Fruit fly (Drosophila melanogaster) whole organism, wandering third instar larva: ENCODE results near the gene ea.

Experiments
- Abd-B ChIP-seq: fragments of >200 bp; optimal IDR thresholded peaks from 2 replicates; lab custom pipeline; 2017; ENCODE audit warnings: missing biosample characterization, missing genetic modification characterization
- CG32264 ChIP-seq: fragments of 200-800 bp; sonication (Bioruptor generic); optimal IDR thresholded peaks from 2 replicates; lab custom pipeline; 2016; ENCODE audit warnings: missing biosample characterization, missing genetic modification characterization
- CG9705 ChIP-seq: fragments of 200-800 bp; sonication (Bioruptor generic); optimal IDR thresholded peaks from 2 replicates; lab custom pipeline; 2018; ENCODE audit warnings: missing biosample characterization, mild to moderate bottlenecking, missing genetic modification characterization
- CrebA ChIP-seq: fragments of 200-800 bp; sonication (Bioruptor generic); optimal IDR thresholded peaks from 2 replicates; lab custom pipeline; 2016; ENCODE audit warnings: missing biosample characterization, mild to moderate bottlenecking, missing genetic modification characterization, borderline replicate concordance
- Dfd ChIP-seq: fragments of >200 bp; optimal IDR thresholded peaks from 2 replicates; lab custom pipeline; 2017; ENCODE audit warnings: missing biosample characterization, missing genetic modification characterization
- Dif ChIP-seq: fragments of 200-275, 200-300 bp; sonication (Bioruptor generic); optimal IDR thresholded peaks from 2 replicates; lab custom pipeline; 2018; ENCODE audit warnings: missing biosample characterization, missing genetic modification characterization; ENCODE audit not compliant: partially characterized antibody
- GATAd ChIP-seq: sonication (Bioruptor generic); optimal IDR thresholded peaks from 2 replicates; lab custom pipeline; 2016; ENCODE audit warnings: missing biosample characterization, missing genetic modification characterization
- HLH106 ChIP-seq: fragments of 200-800 bp; optimal IDR thresholded peaks from 3 replicates; lab custom pipeline; 2019; ENCODE audit warnings: missing biosample characterization, mild to moderate bottlenecking, missing genetic modification characterization, moderate library complexity
- Hnf4 ChIP-seq: fragments of 200-800 bp; sonication (Bioruptor generic); optimal IDR thresholded peaks from 2 replicates; lab custom pipeline; 2016; ENCODE audit warnings: missing biosample characterization, mild to moderate bottlenecking, missing genetic modification characterization
- Hr78 ChIP-seq: fragments of >200 bp; optimal IDR thresholded peaks from 2 replicates; lab custom pipeline; 2017; ENCODE audit warnings: missing biosample characterization, missing genetic modification characterization
- Hr83 ChIP-seq: fragments of 200-300 bp; sonication (Bioruptor generic); optimal IDR thresholded peaks from 2 replicates; lab custom pipeline; 2016; ENCODE audit warnings: missing biosample characterization, mild to moderate bottlenecking, missing genetic modification characterization, moderate library complexity; ENCODE audit not compliant: poor library complexity, severe bottlenecking
- Jra ChIP-seq: sonication (Bioruptor generic); optimal IDR thresholded peaks from 2 replicates; lab custom pipeline; 2016; ENCODE audit warnings: missing biosample characterization, missing genetic modification characterization
- Mio ChIP-seq: sonication (Bioruptor generic); optimal IDR thresholded peaks from 2 replicates; lab custom pipeline; 2016; ENCODE audit warnings: missing biosample characterization, missing genetic modification characterization
- Myc ChIP-seq: fragments of >200 bp; optimal IDR thresholded peaks from 2 replicates; lab custom pipeline; 2017
- N ChIP-seq: fragments of >200 bp; optimal IDR thresholded peaks from 2 replicates; lab custom pipeline; 2018; ENCODE audit warnings: missing biosample characterization, missing external identifiers, missing genetic modification characterization
- OdsH ChIP-seq: fragments of 200-800 bp; sonication (Bioruptor generic); optimal IDR thresholded peaks from 2 replicates; lab custom pipeline; 2016; ENCODE audit warnings: missing biosample characterization, mild to moderate bottlenecking, missing genetic modification characterization
- Rel ChIP-seq, 2 experiments: fragments of 200-800 bp; sonication (Bioruptor generic) in 1 of 2; optimal IDR thresholded peaks; 2 replicates in 1 of 2; 3 replicates in 1 of 2; lab custom pipeline; 2016 to 2019; ENCODE audit warnings: mild to moderate bottlenecking in 2 of 2, missing biosample characterization in 2 of 2, missing genetic modification characterization in 2 of 2, moderate library complexity in 1 of 2
- Sp1 ChIP-seq: fragments of 200-800 bp; sonication (Bioruptor generic); optimal IDR thresholded peaks from 3 replicates; lab custom pipeline; 2019; ENCODE audit warnings: missing biosample characterization, mild to moderate bottlenecking, missing genetic modification characterization, moderate library complexity
- Vsx2 ChIP-seq: fragments of 200-300, 225-300 bp; sonication (Bioruptor generic); optimal IDR thresholded peaks from 2 replicates; lab custom pipeline; 2018; ENCODE audit warnings: missing biosample characterization, missing genetic modification characterization; ENCODE audit not compliant: partially characterized antibody
- br ChIP-seq: fragments of 200-800 bp; sonication (Bioruptor generic); optimal IDR thresholded peaks from 2 replicates; lab custom pipeline; 2016; ENCODE audit warnings: missing biosample characterization, missing genetic modification characterization
- brk ChIP-seq: fragments of 200-800 bp; sonication (Bioruptor generic); optimal IDR thresholded peaks from 2 replicates; lab custom pipeline; 2016; ENCODE audit warnings: missing biosample characterization, mild to moderate bottlenecking, missing genetic modification characterization
- dl ChIP-seq, 2 experiments: fragments of 175-275, 200-275 bp in 1 of 2; fragments of 200-275 bp in 1 of 2; sonication (Bioruptor generic); optimal IDR thresholded peaks; lab custom pipeline; 2018; ENCODE audit warnings: mild to moderate bottlenecking in 2 of 2, missing biosample characterization in 2 of 2, missing genetic modification characterization in 2 of 2, moderate library complexity in 2 of 2; ENCODE audit not compliant: partially characterized antibody in 2 of 2, insufficient read depth in 1 of 2
- dmrt93B ChIP-seq: fragments of 200-800 bp; sonication (Bioruptor generic); optimal IDR thresholded peaks from 2 replicates; lab custom pipeline; 2018; ENCODE audit warnings: missing biosample characterization, mild to moderate bottlenecking, missing genetic modification characterization
- dsf ChIP-seq: sonication (Bioruptor generic); optimal IDR thresholded peaks from 2 replicates; lab custom pipeline; 2016; ENCODE audit warnings: missing biosample characterization, missing genetic modification characterization, borderline replicate concordance
- ey ChIP-seq: fragments of 200-800 bp; sonication (Bioruptor generic); optimal IDR thresholded peaks from 2 replicates; lab custom pipeline; 2016; ENCODE audit warnings: missing biosample characterization, missing genetic modification characterization
- foxo ChIP-seq, 2 experiments: fragments of 200-800 bp; sonication (Bioruptor generic); optimal IDR thresholded peaks; 2 replicates in 1 of 2; 3 replicates in 1 of 2; lab custom pipeline; 2016 to 2017; ENCODE audit warnings: missing biosample characterization in 2 of 2, missing genetic modification characterization in 2 of 2
- fru ChIP-seq: fragments of 200-800 bp; sonication (Bioruptor generic); optimal IDR thresholded peaks from 3 replicates; lab custom pipeline; 2016; ENCODE audit warnings: missing biosample characterization, mild to moderate bottlenecking, missing genetic modification characterization
- h ChIP-seq: fragments of 200-800 bp; sonication (Bioruptor generic); optimal IDR thresholded peaks from 3 replicates; lab custom pipeline; 2016; ENCODE audit warnings: missing biosample characterization, mild to moderate bottlenecking, missing genetic modification characterization
- jim ChIP-seq: fragments of 175-275, 200-325 bp; sonication (Bioruptor generic); optimal IDR thresholded peaks from 2 replicates; lab custom pipeline; 2016; ENCODE audit warnings: missing biosample characterization, mild to moderate bottlenecking, missing genetic modification characterization
- lola ChIP-seq: fragments of >200 bp; optimal IDR thresholded peaks from 2 replicates; lab custom pipeline; 2017; ENCODE audit warnings: missing biosample characterization, missing genetic modification characterization
- pan ChIP-seq: fragments of >200 bp; optimal IDR thresholded peaks from 2 replicates; lab custom pipeline; 2017
- psq ChIP-seq: fragments of 200-800 bp; sonication (Bioruptor generic); optimal IDR thresholded peaks from 3 replicates; lab custom pipeline; 2017; ENCODE audit warnings: missing biosample characterization, mild to moderate bottlenecking, missing genetic modification characterization, moderate library complexity
- rgr ChIP-seq: fragments of 200-800 bp; sonication (Bioruptor generic); optimal IDR thresholded peaks from 3 replicates; lab custom pipeline; 2016; ENCODE audit warnings: missing biosample characterization, mild to moderate bottlenecking, missing genetic modification characterization
- sage ChIP-seq: fragments of 200-800 bp; sonication (Bioruptor generic); optimal IDR thresholded peaks from 2 replicates; lab custom pipeline; 2016; ENCODE audit warnings: missing biosample characterization, mild to moderate bottlenecking, missing genetic modification characterization
- sv ChIP-seq: fragments of 200-800 bp; sonication (Bioruptor generic); optimal IDR thresholded peaks from 3 replicates; lab custom pipeline; 2016; ENCODE audit warnings: missing biosample characterization, missing genetic modification characterization
- tai ChIP-seq: sonication (Bioruptor generic); optimal IDR thresholded peaks from 2 replicates; lab custom pipeline; 2016; ENCODE audit warnings: missing biosample characterization, missing genetic modification characterization
- usp ChIP-seq: fragments of >200 bp; optimal IDR thresholded peaks from 2 replicates; lab custom pipeline; 2017; ENCODE audit warnings: missing biosample characterization, missing genetic modification characterization
- woc ChIP-seq: sonication (Bioruptor generic); optimal IDR thresholded peaks from 2 replicates; lab custom pipeline; 2016; ENCODE audit warnings: missing biosample characterization, mild to moderate bottlenecking, missing genetic modification characterization

ea gene

DNA sequence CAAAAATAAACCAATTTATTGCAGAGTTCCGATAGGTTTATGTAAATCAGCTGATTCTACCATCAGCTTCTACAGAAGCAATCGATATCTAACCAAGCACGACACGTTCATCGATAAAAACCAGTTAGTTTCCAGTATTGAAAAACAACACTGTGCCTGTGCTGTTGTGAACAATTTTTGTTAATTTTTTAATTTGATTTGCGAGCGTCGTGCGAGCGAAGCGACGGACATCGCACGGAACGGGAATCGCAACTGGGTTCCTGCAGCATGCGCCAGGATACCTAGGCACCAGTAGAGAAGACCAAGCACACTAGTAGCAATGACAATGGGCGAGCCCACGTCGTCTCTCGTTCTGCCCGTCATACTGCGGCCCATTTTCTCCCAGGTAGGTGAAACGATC is 43.3 kb downstream of the ea start, which contains the start of the genes Ccm3 and CG6136:
Gene Ccm3, plus strand, starts transcription at position 125 of the 400 bp plus-strand sequence.
Gene CG6136, minus strand, starts transcription at position 380 of the 400 bp plus-strand sequence.
- no peak for TF ChIP-seq CG32264 (GFP tag; lab: Kevin White, UChicago)
- no peak for TF ChIP-seq sv (GFP tag; lab: Kevin White, UChicago)
- TF ChIP-seq lola (GFP tag; lab: Kevin White, UChicago): no peak
- TF ChIP-seq foxo (GFP tag; optimal IDR thresholded peaks at IDR 0.05; lab: Kevin White, UChicago): peak in 1 of 2 experiments; percentile 48
- no peak for TF ChIP-seq jim (GFP tag; lab: Kevin White, UChicago)
- peak; percentile 54 for TF ChIP-seq Sp1 (GFP tag; lab: Kevin White, UChicago)
- TF ChIP-seq psq (GFP tag; lab: Kevin White, UChicago): peak; percentile 18
- peak; percentile 50 for TF ChIP-seq fru (GFP tag; lab: Kevin White, UChicago)
- TF ChIP-seq Jra: no peak
- no peak for TF ChIP-seq dmrt93B
- peak; percentile 20 for TF ChIP-seq CG9705 (GFP tag; lab: Kevin White, UChicago)
- TF ChIP-seq CrebA: no peak
- peak; percentile 4 for TF ChIP-seq Mio (GFP tag; lab: Kevin White, UChicago)
- TF ChIP-seq Rel (GFP tag; optimal IDR thresholded peaks at IDR 0.05; lab: Kevin White, UChicago): no peak
- TF ChIP-seq Rel (tag; optimal IDR thresholded peaks at IDR 0.05; lab: Kevin White, UChicago): peak; percentile 40
- TF ChIP-seq Hr83 (GFP tag; lab: Kevin White, UChicago): peak; percentile 81
- TF ChIP-seq Dif (GFP tag; lab: Kevin White, UChicago): no peak
- peak; percentile 76 for TF ChIP-seq h (GFP tag; lab: Kevin White, UChicago)
- no peak for TF ChIP-seq brk (GFP tag; lab: Kevin White, UChicago)
- peak; percentile 71 for TF ChIP-seq br (GFP tag; lab: Kevin White, UChicago)
- no peak for TF ChIP-seq dl (GFP tag; optimal IDR thresholded peaks at IDR 0.05; lab: Kevin White, UChicago; ENCODE audit: insufficient read depth in 1 of 2, partially characterized antibody in 2 of 2)
- TF ChIP-seq Myc: no peak
- TF ChIP-seq pan (lab: Kevin White, UChicago): no peak
- no peak for TF ChIP-seq Abd-B
- no peak for TF ChIP-seq usp
- no peak for TF ChIP-seq Hr78
- no peak for TF ChIP-seq dsf (GFP tag; lab: Kevin White, UChicago)
- no peak for TF ChIP-seq tai (GFP tag; lab: Kevin White, UChicago)
- peak; percentile 68 for TF ChIP-seq rgr (GFP tag; lab: Kevin White, UChicago)
- no peak for TF ChIP-seq woc (GFP tag; lab: Kevin White, UChicago)
- peak; percentile 5 for TF ChIP-seq ey (GFP tag; lab: Kevin White, UChicago)
- TF ChIP-seq Hnf4: no peak
- TF ChIP-seq Dfd (GFP tag; lab: Kevin White, UChicago): no peak
- no peak for TF ChIP-seq Vsx2 (GFP tag; lab: Kevin White, UChicago)
- no peak for TF ChIP-seq N (GFP tag; lab: Kevin White, UChicago)
- peak; percentile 36 for TF ChIP-seq OdsH
- no peak for TF ChIP-seq sage
- peak; percentile 44 for TF ChIP-seq HLH106
- no peak for TF ChIP-seq GATAd (GFP tag; lab: Kevin White, UChicago)

DNA sequence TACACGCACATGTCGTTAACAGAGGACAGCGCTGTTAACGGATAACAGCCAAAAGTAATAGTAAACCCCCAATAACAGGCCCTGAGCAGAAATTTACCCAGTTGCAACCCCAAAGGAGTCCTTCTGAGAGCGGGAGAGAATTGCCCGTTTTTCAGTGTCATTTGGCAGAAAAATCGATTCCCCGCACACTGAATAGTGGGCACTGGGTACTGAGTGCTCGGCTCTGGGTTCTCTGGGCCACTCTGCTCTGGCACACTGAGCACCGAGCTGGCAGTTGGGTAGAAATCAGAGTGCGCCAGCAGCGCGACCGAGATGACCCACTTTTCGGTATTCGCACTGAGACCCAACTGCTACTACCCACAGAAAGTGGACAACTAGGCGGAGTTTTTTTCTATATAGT is 45.9 kb downstream of the ea start, which contains the start of gene Rbp:
Gene Rbp, plus strand, starts transcription at position 239 of the 400 bp plus-strand sequence.
- TF ChIP-seq Hr83 (GFP tag; lab: Kevin White, UChicago): no peak
- peak; percentile 21 for TF ChIP-seq Dif (GFP tag; lab: Kevin White, UChicago)

dm6 chr3R:15375470-15375869 is 46.9 kb downstream of the ea start:
- TF ChIP-seq fru (GFP tag; lab: Kevin White, UChicago) (no peak), Rel (GFP tag; optimal IDR thresholded peaks at IDR 0.05; lab: Kevin White, UChicago) (no peak), Rel (tag; optimal IDR thresholded peaks at IDR 0.05; lab: Kevin White, UChicago) (no peak), Hnf4 (no peak), Abd-B (no peak), Jra (no peak), jim (GFP tag; lab: Kevin White, UChicago) (no peak), Myc (no peak)
- TF ChIP-seq, all 38 proteins: peak for 0
